Worm (Caenorhabditis elegans): ENCODE measurements around the gene ZK899.5.

ce11 chrX:9465722-9466132, 5.0 kb upstream of the ZK899.5 start:
- peak; percentile 95 to 96 for TF ChIP-seq lsy-2 (tag; optimal IDR thresholded peaks at IDR 0.05)
- TF ChIP-seq lin-13 (GFP tag; optimal IDR thresholded peaks at IDR 0.05): peak; percentile 99
